Worm (Caenorhabditis elegans) whole organism, early embryonic: ENCODE results near the gene C27F2.9.
A peak's percentile ranks its signal among the peaks of the same experiment; 100 is the strongest.

Experiments
- B0310.2 ChIP-seq: sonication (generic microtip); optimal IDR thresholded peaks from 2 replicates; lab custom pipeline; 2016; ENCODE audit warnings: mild to moderate bottlenecking, missing genetic modification characterization, missing compliant biosample characterization
- F13C5.2 ChIP-seq: sonication (generic microtip); optimal IDR thresholded peaks from 2 replicates; lab custom pipeline; 2017; ENCODE audit warnings: mild to moderate bottlenecking, missing genetic modification characterization, inconsistent platforms, missing compliant biosample characterization
- aly-1 ChIP-seq: sonication (generic microtip); optimal IDR thresholded peaks from 2 replicates; lab custom pipeline; 2016; ENCODE audit warnings: missing genetic modification characterization, missing compliant biosample characterization
- ama-1 ChIP-seq: fragments of 150-350 bp; optimal IDR thresholded peaks from 2 replicates; lab custom pipeline; 2014
- ceh-13 ChIP-seq: fragments of 200-800 bp; sonication (Bioruptor generic); optimal IDR thresholded peaks from 2 replicates; lab custom pipeline; 2018; ENCODE audit warnings: mild to moderate bottlenecking, missing genetic modification characterization, missing compliant biosample characterization
- ceh-36 ChIP-seq: sonication (generic microtip); optimal IDR thresholded peaks from 2 replicates; lab custom pipeline; 2016; ENCODE audit warnings: missing genetic modification characterization, inconsistent platforms, missing compliant biosample characterization
- ets-7 ChIP-seq: sonication (generic microtip); optimal IDR thresholded peaks from 2 replicates; lab custom pipeline; 2016; ENCODE audit warnings: missing genotype, missing genetic modification characterization, missing compliant biosample characterization
- flt-1 ChIP-seq: fragments of 200-800 bp; sonication (Bioruptor generic); IDR thresholded peaks from 2 replicates; pipeline ENCODE4 v1.3.6; 2022; ENCODE audit warnings: missing genetic modification characterization, missing compliant biosample characterization
- hmbx-1 ChIP-seq: sonication (generic microtip); optimal IDR thresholded peaks from 2 replicates; lab custom pipeline; 2016; ENCODE audit warnings: mild to moderate bottlenecking, missing genetic modification characterization, missing compliant biosample characterization
- hmg-4 ChIP-seq: fragments of 200-800 bp; sonication (Bioruptor generic); optimal IDR thresholded peaks from 2 replicates; lab custom pipeline; 2018; ENCODE audit warnings: mild to moderate bottlenecking, missing genetic modification characterization, missing compliant biosample characterization
- hnd-1 ChIP-seq: sonication (generic microtip); optimal IDR thresholded peaks from 2 replicates; lab custom pipeline; 2016; ENCODE audit warnings: missing genetic modification characterization, missing compliant biosample characterization
- pes-1 ChIP-seq: fragments of 200-800 bp; sonication (Bioruptor generic); IDR thresholded peaks from 2 replicates; pipeline ENCODE4 v1.3.6; 2022; ENCODE audit warnings: missing genetic modification reagents, missing genetic modification characterization, missing compliant biosample characterization
- scrt-1 ChIP-seq: fragments of 200-800 bp; sonication (Bioruptor generic); IDR thresholded peaks from 2 replicates; pipeline ENCODE4 v1.3.6; 2022; ENCODE audit warnings: missing genetic modification characterization, missing compliant biosample characterization
- sea-1 ChIP-seq: fragments of 200-800 bp; sonication (Bioruptor generic); conservative IDR thresholded peaks from 2 replicates; pipeline ENCODE4 v1.3.6; 2022; ENCODE audit warnings: missing genetic modification characterization, missing compliant biosample characterization
- tbx-11 ChIP-seq: fragments of 200-800 bp; sonication (Bioruptor generic); IDR thresholded peaks from 2 replicates; pipeline ENCODE4 v1.3.6; 2022; ENCODE audit warnings: missing genetic modification characterization, missing compliant biosample characterization
- tbx-37 ChIP-seq: fragments of 200-800 bp; sonication (Bioruptor generic); conservative IDR thresholded peaks from 2 replicates; pipeline ENCODE4 v1.3.6; 2022; ENCODE audit warnings: missing genetic modification reagents, missing genetic modification characterization, missing compliant biosample characterization
- tra-4 ChIP-seq: sonication (generic microtip); optimal IDR thresholded peaks from 2 replicates; lab custom pipeline; 2017; ENCODE audit warnings: missing genetic modification characterization, missing compliant biosample characterization

C27F2.9 gene

ce11 chrIII:4962886-4963285 lies at the start of gene C27F2.9:
C27F2.9 (minus strand) TSS chrIII:4963044.
- TF ChIP-seq tra-4 = no peak
- no peak for TF ChIP-seq ama-1 (lab: Kevin White, UChicago)
- TF ChIP-seq ets-7 = peak; percentile 1
- TF ChIP-seq sea-1 (GFP tag; lab: Robert Waterston, UW) = 0 out of 2 replicates have a peak, but pooled peaks have one; percentile 14
- TF ChIP-seq ceh-13 (GFP tag; lab: Kevin White, UChicago) = no peak
- no peak for TF ChIP-seq hmg-4 (GFP tag; lab: Kevin White, UChicago)
- no peak for TF ChIP-seq ceh-36 (tag; lab: Kevin White, UChicago)
- TF ChIP-seq hnd-1 (tag; lab: Kevin White, UChicago) = no peak
- peak; percentile 67 for TF ChIP-seq pes-1 (GFP tag; lab: Robert Waterston, UW)
- TF ChIP-seq aly-1 (tag; lab: Kevin White, UChicago) = no peak
- TF ChIP-seq hmbx-1 (tag; lab: Kevin White, UChicago) = no peak
- peak; percentile 91 for TF ChIP-seq F13C5.2
- TF ChIP-seq flt-1 (GFP tag; lab: Robert Waterston, UW) = no peak
- no peak for TF ChIP-seq tbx-37
- TF ChIP-seq scrt-1 = no peak
- 0 out of 2 replicates have a peak, but pooled peaks have one; percentile 5 for TF ChIP-seq tbx-11 (GFP tag; lab: Robert Waterston, UW)
- TF ChIP-seq B0310.2 = no peak

- TF ChIP-seq hmbx-1 (tag; lab: Kevin White, UChicago) (no peak), hnd-1 (tag; lab: Kevin White, UChicago) (no peak), ama-1 (lab: Kevin White, UChicago) (no peak), hmg-4 (GFP tag; lab: Kevin White, UChicago) (no peak), pes-1 (GFP tag; lab: Robert Waterston, UW) (no peak), tbx-11 (GFP tag; lab: Robert Waterston, UW) (no peak), tra-4 (no peak), F13C5.2 (no peak), tbx-37 (no peak), flt-1 (GFP tag; lab: Robert Waterston, UW) (no peak), ceh-36 (tag; lab: Kevin White, UChicago) (no peak), aly-1 (tag; lab: Kevin White, UChicago) (no peak), ceh-13 (GFP tag; lab: Kevin White, UChicago) (no peak)
Observed at ce11 chrIII:5012460-5012859, 49.6 kb upstream of the C27F2.9 start.

ce11 chrIII:5010723-5011122 lies 47.9 kb upstream of the C27F2.9 start:
- TF ChIP-seq F13C5.2 (no peak), flt-1 (GFP tag; lab: Robert Waterston, UW) (no peak), scrt-1 (no peak), ceh-13 (GFP tag; lab: Kevin White, UChicago) (no peak), hmg-4 (GFP tag; lab: Kevin White, UChicago) (no peak), aly-1 (tag; lab: Kevin White, UChicago) (no peak), pes-1 (GFP tag; lab: Robert Waterston, UW) (no peak), tra-4 (no peak), B0310.2 (no peak), ceh-36 (tag; lab: Kevin White, UChicago) (no peak), ets-7 (no peak), tbx-37 (no peak), hmbx-1 (tag; lab: Kevin White, UChicago) (no peak), hnd-1 (tag; lab: Kevin White, UChicago) (no peak), sea-1 (GFP tag; lab: Robert Waterston, UW) (no peak), ama-1 (lab: Kevin White, UChicago) (no peak), tbx-11 (GFP tag; lab: Robert Waterston, UW) (no peak)

- TF ChIP-seq pes-1 (GFP tag; lab: Robert Waterston, UW) (no peak), ceh-36 (tag; lab: Kevin White, UChicago) (no peak), hnd-1 (tag; lab: Kevin White, UChicago) (no peak), flt-1 (GFP tag; lab: Robert Waterston, UW) (no peak), hmbx-1 (tag; lab: Kevin White, UChicago) (no peak), tbx-11 (GFP tag; lab: Robert Waterston, UW) (no peak), B0310.2 (no peak), F13C5.2 (no peak), sea-1 (GFP tag; lab: Robert Waterston, UW) (no peak), tbx-37 (no peak), hmg-4 (GFP tag; lab: Kevin White, UChicago) (no peak), ceh-13 (GFP tag; lab: Kevin White, UChicago) (no peak), ama-1 (lab: Kevin White, UChicago) (no peak), aly-1 (tag; lab: Kevin White, UChicago) (no peak), tra-4 (no peak), ets-7 (no peak), scrt-1 (no peak)
Observed at ce11 chrIII:5008730-5009129, 45.9 kb upstream of the C27F2.9 start, which contains the start of gene R144.11. R144.11 (minus strand) TSS chrIII:5008830.

ce11 chrIII:5006881-5007280 lies 44.0 kb upstream of the C27F2.9 start, which contains the start of gene R144.12:
R144.12 (minus strand) TSS chrIII:5006981.
- TF ChIP-seq hmbx-1 (tag; lab: Kevin White, UChicago) = no peak
- no peak for TF ChIP-seq pes-1 (GFP tag; lab: Robert Waterston, UW)
- no peak for TF ChIP-seq ceh-36 (tag; lab: Kevin White, UChicago)
- TF ChIP-seq tbx-37 = no peak
- TF ChIP-seq ets-7 = no peak
- no peak for TF ChIP-seq F13C5.2
- no peak for TF ChIP-seq tbx-11 (GFP tag; lab: Robert Waterston, UW)
- no peak for TF ChIP-seq sea-1 (GFP tag; lab: Robert Waterston, UW)
- TF ChIP-seq scrt-1 = no peak
- no peak for TF ChIP-seq ama-1 (lab: Kevin White, UChicago)
- TF ChIP-seq hnd-1 (tag; lab: Kevin White, UChicago) = no peak
- no peak for TF ChIP-seq hmg-4 (GFP tag; lab: Kevin White, UChicago)
- TF ChIP-seq aly-1 (tag; lab: Kevin White, UChicago) = no peak
- TF ChIP-seq ceh-13 (GFP tag; lab: Kevin White, UChicago) = no peak
- TF ChIP-seq tra-4 = no peak
- TF ChIP-seq flt-1 (GFP tag; lab: Robert Waterston, UW) = no peak
- no peak for TF ChIP-seq B0310.2

ce11 chrIII:5004621-5005020 lies 41.8 kb upstream of the C27F2.9 start, which contains the start of gene R144.6:
R144.6 (minus strand) TSS chrIII:5004721.
- TF ChIP-seq aly-1 (tag; lab: Kevin White, UChicago) (no peak), ets-7 (no peak), flt-1 (GFP tag; lab: Robert Waterston, UW) (no peak), tra-4 (no peak), hnd-1 (tag; lab: Kevin White, UChicago) (no peak), tbx-37 (no peak), ceh-36 (tag; lab: Kevin White, UChicago) (no peak)
